Fruit fly (Drosophila melanogaster) whole organism, embryonic: ENCODE measurements around the gene CG43139.

Experiments
- Ada2b ChIP-seq: fragments of 200-800 bp; sonication (Bioruptor generic); IDR thresholded peaks from 2 replicates; pipeline ENCODE4 v1.3.6; 2022; ENCODE audit warnings: missing biosample characterization, missing genetic modification characterization
- Blimp-1 ChIP-seq: fragments of 200-800 bp; sonication (Bioruptor generic); optimal IDR thresholded peaks from 3 replicates; lab custom pipeline; 2018; ENCODE audit warnings: missing biosample characterization, missing genetic modification characterization, mild to moderate bottlenecking, moderate library complexity, missing genetic modification reagents
- CG10321 ChIP-seq: fragments of 200-800 bp; sonication (Bioruptor generic); IDR thresholded peaks from 2 replicates; pipeline ENCODE4 v1.3.6; 2022; ENCODE audit warnings: missing biosample characterization, missing genetic modification characterization
- CG11247 ChIP-seq: fragments of 200-800 bp; sonication (Bioruptor generic); IDR thresholded peaks from 2 replicates; pipeline ENCODE4 v1.3.6; 2022; ENCODE audit warnings: missing biosample characterization, missing genetic modification characterization
- CG11696 ChIP-seq: fragments of 200-800 bp; sonication (Bioruptor generic); IDR thresholded peaks from 2 replicates; pipeline ENCODE4 v1.3.6; 2022; ENCODE audit warnings: missing biosample characterization, missing genetic modification characterization
- CG13775 ChIP-seq: fragments of 200-800 bp; sonication (Bioruptor generic); optimal IDR thresholded peaks from 3 replicates; lab custom pipeline; 2017; ENCODE audit warnings: missing biosample characterization, mild to moderate bottlenecking, missing genetic modification characterization
- CG14441 ChIP-seq: fragments of 200-800 bp; sonication (Bioruptor generic); IDR thresholded peaks from 2 replicates; pipeline ENCODE4 v1.3.6; 2022; ENCODE audit warnings: missing biosample characterization, missing genetic modification characterization
- CG15073 ChIP-seq: fragments of 200-800 bp; sonication (Bioruptor generic); optimal IDR thresholded peaks from 2 replicates; lab custom pipeline; 2016; ENCODE audit warnings: missing biosample characterization, missing genetic modification characterization
- CG1529 ChIP-seq: fragments of 200-800 bp; sonication (Bioruptor generic); optimal IDR thresholded peaks from 3 replicates; lab custom pipeline; 2018; ENCODE audit warnings: missing biosample characterization, missing genetic modification characterization
- CG17361 ChIP-seq: fragments of 200-800 bp; sonication (Bioruptor generic); IDR thresholded peaks from 3 replicates; pipeline ENCODE4 v1.3.6; 2022; ENCODE audit warnings: missing biosample characterization, missing genetic modification characterization
- CG17829 ChIP-seq: fragments of 200-800 bp; optimal IDR thresholded peaks from 2 replicates; lab custom pipeline; 2019; ENCODE audit warnings: missing biosample characterization, mild to moderate bottlenecking, missing genetic modification characterization, moderate library complexity
- CG1832 ChIP-seq: fragments of 200-800 bp; sonication (Bioruptor generic); optimal IDR thresholded peaks from 2 replicates; lab custom pipeline; 2017; ENCODE audit warnings: missing biosample characterization, mild to moderate bottlenecking, missing genetic modification characterization, inconsistent platforms
- CG18599 ChIP-seq: fragments of 200-800 bp; sonication (Bioruptor generic); optimal IDR thresholded peaks from 3 replicates; lab custom pipeline; 2017; ENCODE audit warnings: missing biosample characterization, missing genetic modification characterization, mild to moderate bottlenecking, moderate library complexity, missing genetic modification reagents
- CG2199 ChIP-seq: fragments of 200-800 bp; sonication (Bioruptor generic); IDR thresholded peaks from 3 replicates; pipeline ENCODE4 v1.3.6; 2022; ENCODE audit warnings: missing biosample characterization, missing genetic modification characterization
- CG2678 ChIP-seq: fragments of 200-800 bp; sonication (Bioruptor generic); optimal IDR thresholded peaks from 3 replicates; lab custom pipeline; 2019; ENCODE audit warnings: missing biosample characterization, mild to moderate bottlenecking, missing genetic modification characterization, moderate library complexity
- CG30431 ChIP-seq: fragments of 200-800 bp; sonication (Bioruptor generic); optimal IDR thresholded peaks from 2 replicates; lab custom pipeline; 2017; ENCODE audit warnings: missing biosample characterization, missing genetic modification characterization
- CG33557 ChIP-seq: fragments of 200-800 bp; sonication (Bioruptor generic); optimal IDR thresholded peaks from 2 replicates; lab custom pipeline; 2019; ENCODE audit warnings: missing biosample characterization, mild to moderate bottlenecking, missing genetic modification characterization, moderate library complexity
- CG3838 ChIP-seq: fragments of 200-800 bp; sonication (Bioruptor generic); optimal IDR thresholded peaks from 3 replicates; lab custom pipeline; 2016; ENCODE audit warnings: missing biosample characterization, missing genetic modification characterization
- CG5245 ChIP-seq: fragments of 200-800 bp; sonication (Bioruptor generic); optimal IDR thresholded peaks from 3 replicates; lab custom pipeline; 2016; ENCODE audit warnings: missing biosample characterization, missing genetic modification characterization
- CG6765 ChIP-seq: fragments of 200-800 bp; sonication (Bioruptor generic); optimal IDR thresholded peaks from 3 replicates; lab custom pipeline; 2017; ENCODE audit warnings: missing biosample characterization, mild to moderate bottlenecking, missing genetic modification characterization
- CG7372 ChIP-seq: fragments of 200-800 bp; sonication (Bioruptor generic); IDR thresholded peaks from 2 replicates; pipeline ENCODE4 v1.3.6; 2022; ENCODE audit warnings: missing biosample characterization, missing genetic modification characterization
- CG7556 ChIP-seq: fragments of 200-800 bp; sonication (Bioruptor generic); optimal IDR thresholded peaks from 2 replicates; lab custom pipeline; 2017; ENCODE audit warnings: missing biosample characterization, mild to moderate bottlenecking, missing genetic modification characterization
- CG7745 ChIP-seq: fragments of 200-800 bp; sonication (Bioruptor generic); optimal IDR thresholded peaks from 2 replicates; lab custom pipeline; 2018; ENCODE audit warnings: missing biosample characterization, mild to moderate bottlenecking, missing genetic modification characterization, moderate library complexity
- CG8359 ChIP-seq: fragments of 200-800 bp; sonication (Bioruptor generic); optimal IDR thresholded peaks from 2 replicates; lab custom pipeline; 2017; ENCODE audit warnings: missing biosample characterization, mild to moderate bottlenecking, missing genetic modification characterization, borderline replicate concordance
- CG8388 ChIP-seq: fragments of 200-800 bp; sonication (Bioruptor generic); optimal IDR thresholded peaks from 2 replicates; lab custom pipeline; 2019; ENCODE audit warnings: missing biosample characterization, mild to moderate bottlenecking, missing genetic modification characterization, moderate library complexity
- CG9215 ChIP-seq: fragments of 200-800 bp; sonication (Bioruptor generic); IDR thresholded peaks from 2 replicates; pipeline ENCODE4 v1.3.6; 2022; ENCODE audit warnings: missing biosample characterization, missing genetic modification characterization
- CHES-1-like ChIP-seq: fragments of 200-800 bp; sonication (Bioruptor generic); optimal IDR thresholded peaks from 2 replicates; lab custom pipeline; 2016; ENCODE audit warnings: missing biosample characterization, missing genetic modification characterization
- Dad ChIP-seq: fragments of 200-800 bp; sonication (Bioruptor generic); optimal IDR thresholded peaks from 3 replicates; lab custom pipeline; 2016; ENCODE audit warnings: missing biosample characterization, missing genetic modification characterization
- Ets65A ChIP-seq: fragments of 200-800 bp; sonication (Bioruptor generic); peaks from one replicate; lab custom pipeline; 2016; ENCODE audit warnings: missing biosample characterization, missing genetic modification characterization
- Fer1 ChIP-seq: fragments of 200-800 bp; sonication (Bioruptor generic); optimal IDR thresholded peaks from 2 replicates; lab custom pipeline; 2017; ENCODE audit warnings: missing biosample characterization, mild to moderate bottlenecking, missing genetic modification characterization
- Hand ChIP-seq: fragments of 200-800 bp; sonication (Bioruptor generic); optimal IDR thresholded peaks from 2 replicates; lab custom pipeline; 2017; ENCODE audit warnings: mild to moderate bottlenecking, missing biosample characterization, missing genetic modification reagents, missing genetic modification characterization
- Med ChIP-seq: fragments of 200-800 bp; sonication (Bioruptor generic); peaks from one replicate; lab custom pipeline; 2016; ENCODE audit warnings: missing biosample characterization, missing genetic modification characterization, mild to moderate bottlenecking, inconsistent platforms, moderate library complexity
- Neu2 ChIP-seq: fragments of 200-800 bp; sonication (Bioruptor generic); optimal IDR thresholded peaks from 3 replicates; lab custom pipeline; 2016; ENCODE audit warnings: missing biosample characterization, missing genetic modification characterization, borderline replicate concordance
- Nf-YB ChIP-seq: fragments of 200-800 bp; sonication (Bioruptor generic); optimal IDR thresholded peaks from 3 replicates; lab custom pipeline; 2019; ENCODE audit warnings: missing biosample characterization, mild to moderate bottlenecking, missing genetic modification characterization, moderate library complexity
- Rfx ChIP-seq: fragments of 200-800 bp; sonication (Bioruptor generic); IDR thresholded peaks from 2 replicates; pipeline ENCODE4 v1.3.6; 2022; ENCODE audit warnings: missing biosample characterization, missing genetic modification characterization
- Sin3A ChIP-seq: fragments of >200 bp; optimal IDR thresholded peaks from 2 replicates; lab custom pipeline; 2018
- Sox100B ChIP-seq: fragments of 200-800 bp; sonication (Bioruptor generic); optimal IDR thresholded peaks from 3 replicates; lab custom pipeline; 2018; ENCODE audit warnings: missing biosample characterization, mild to moderate bottlenecking, missing genetic modification characterization
- Spps ChIP-seq: fragments of 200-800 bp; sonication (Bioruptor generic); optimal IDR thresholded peaks from 2 replicates; lab custom pipeline; 2018; ENCODE audit warnings: missing biosample characterization, mild to moderate bottlenecking, missing genetic modification characterization
- amos ChIP-seq: fragments of 200-800 bp; sonication (Bioruptor generic); IDR thresholded peaks from 2 replicates; pipeline ENCODE4 v1.3.6; 2022; ENCODE audit warnings: missing biosample characterization, missing genetic modification characterization; ENCODE audit not compliant: partially characterized antibody
- corto ChIP-seq: fragments of 200-800 bp; sonication (Bioruptor generic); optimal IDR thresholded peaks from 2 replicates; lab custom pipeline; 2016; ENCODE audit warnings: missing biosample characterization, mild to moderate bottlenecking, missing genetic modification characterization, moderate library complexity
- dati ChIP-seq: fragments of 200-800 bp; sonication (Bioruptor generic); IDR thresholded peaks from 2 replicates; pipeline ENCODE4 v1.3.6; 2022; ENCODE audit warnings: missing biosample characterization, missing genetic modification characterization
- hth ChIP-seq: fragments of >200 bp; optimal IDR thresholded peaks from 2 replicates; lab custom pipeline; 2017; ENCODE audit warnings: inconsistent platforms
- ind ChIP-seq: fragments of 200-800 bp; sonication (Bioruptor generic); optimal IDR thresholded peaks from 3 replicates; lab custom pipeline; 2016; ENCODE audit warnings: missing biosample characterization, missing genetic modification characterization
- nerfin-2 ChIP-seq: fragments of 200-800 bp; sonication (Bioruptor generic); IDR thresholded peaks from 2 replicates; pipeline ENCODE4 v1.3.6; 2022; ENCODE audit warnings: missing biosample characterization, missing genetic modification characterization; ENCODE audit not compliant: partially characterized antibody
- pan ChIP-seq, 4 experiments: fragments of >200 bp in 3 of 4; fragments of 200-800 bp in 1 of 4; sonication (Bioruptor generic) in 1 of 4; optimal IDR thresholded peaks in 3 of 4; IDR thresholded peaks in 1 of 4; 2 replicates each; pipeline versions ENCODE4 v1.3.6 to Lab custom; 2017 to 2022; ENCODE audit warnings: missing biosample characterization in 2 of 4, missing genetic modification characterization in 2 of 4, mixed read lengths in 1 of 4
- pzg ChIP-seq: fragments of 200-800 bp; sonication (Bioruptor generic); optimal IDR thresholded peaks from 3 replicates; lab custom pipeline; 2018; ENCODE audit warnings: missing biosample characterization, mild to moderate bottlenecking, missing genetic modification characterization, moderate library complexity
- ro ChIP-seq: fragments of 200-800 bp; sonication (Bioruptor generic); IDR thresholded peaks from 2 replicates; pipeline ENCODE4 v1.3.6; 2022; ENCODE audit warnings: missing biosample characterization, missing genetic modification characterization
- sens-2 ChIP-seq: fragments of 200-800 bp; sonication (Bioruptor generic); IDR thresholded peaks from 2 replicates; pipeline ENCODE4 v1.3.6; 2022; ENCODE audit warnings: missing biosample characterization, missing genetic modification characterization
- ttk ChIP-seq: fragments of 200-800 bp; sonication (Bioruptor generic); IDR thresholded peaks from 2 replicates; pipeline ENCODE4 v2.1.2; 2022; ENCODE audit warnings: missing biosample characterization, missing genetic modification characterization
- usp ChIP-seq: fragments of >200 bp; optimal IDR thresholded peaks from 2 replicates; lab custom pipeline; 2017; ENCODE audit warnings: missing biosample characterization, missing genetic modification characterization
- wek ChIP-seq: fragments of 200-800 bp; sonication (Bioruptor generic); optimal IDR thresholded peaks from 3 replicates; lab custom pipeline; 2018; ENCODE audit warnings: missing biosample characterization, mild to moderate bottlenecking, missing genetic modification characterization, moderate library complexity

Gene CG43139

DNA sequence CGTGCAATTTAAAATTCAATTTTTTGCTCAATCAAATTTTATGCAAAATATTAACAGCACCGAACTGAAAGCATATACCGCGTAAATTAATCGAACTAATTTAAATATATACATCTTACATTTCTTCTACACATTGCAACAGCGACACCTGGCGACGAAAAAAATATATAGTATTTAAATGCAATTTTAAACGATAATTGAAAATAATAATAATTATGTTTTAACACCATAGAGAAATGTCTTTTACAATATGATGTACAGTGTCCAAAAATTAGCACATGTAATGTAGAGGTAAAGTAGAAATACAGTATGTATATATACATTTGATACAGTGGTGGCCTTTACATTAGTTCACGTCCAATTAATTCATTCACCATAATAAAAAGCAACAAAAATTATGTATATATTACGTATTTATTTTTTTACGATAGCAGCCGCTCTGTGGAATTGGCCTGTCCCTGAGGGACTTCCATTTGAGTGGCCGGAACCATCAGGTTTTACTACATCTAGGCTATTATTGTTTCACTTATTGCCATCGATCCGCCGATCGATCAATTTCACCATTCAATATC is 45.6 kb upstream of the CG43139 start (continued):
- TF ChIP-seq Sin3A (lab: Kevin White, UChicago) (no peak), CG14441 (GFP tag; lab: Robert Waterston, UW) (0 out of 2 replicates have a peak, but pooled peaks have one; percentile 15), Nf-YB (no peak), CG2678 (no peak), dati (GFP tag; lab: Robert Waterston, UW) (no peak), Hand (GFP tag; lab: Kevin White, UChicago) (no peak), CG13775 (GFP tag; lab: Kevin White, UChicago) (no peak), ind (GFP tag; lab: Kevin White, UChicago) (no peak), CG8388 (GFP tag; lab: Kevin White, UChicago) (no peak), CG8359 (GFP tag; lab: Kevin White, UChicago) (no peak), CG7372 (no peak), CG18599 (GFP tag; lab: Kevin White, UChicago) (no peak), CG7745 (tag; lab: Kevin White, UChicago) (no peak), wek (GFP tag; lab: Kevin White, UChicago) (no peak), hth (lab: Kevin White, UChicago) (no peak), Fer1 (GFP tag; lab: Kevin White, UChicago) (no peak), CG11696 (no peak), Spps (tag; lab: Kevin White, UChicago) (no peak), CG3838 (no peak), CG5245 (GFP tag; lab: Kevin White, UChicago) (no peak), CHES-1-like (GFP tag; lab: Kevin White, UChicago) (no peak), nerfin-2 (GFP tag; lab: Robert Waterston, UW) (no peak), Neu2 (GFP tag; lab: Kevin White, UChicago) (no peak), pzg (GFP tag; lab: Kevin White, UChicago) (no peak), CG33557 (GFP tag; lab: Kevin White, UChicago) (no peak), Ets65A (no peak), usp (GFP tag; lab: Kevin White, UChicago) (no peak), Sox100B (no peak), corto (GFP tag; lab: Kevin White, UChicago) (no peak), Dad (GFP tag; lab: Kevin White, UChicago) (no peak), CG7556 (GFP tag; lab: Kevin White, UChicago) (no peak), CG9215 (GFP tag; lab: Robert Waterston, UW) (no peak), pan (optimal IDR thresholded peaks at IDR 0.05; lab: Kevin White, UChicago) (no peak), pan (GFP tag; optimal IDR thresholded peaks at IDR 0.05 in 1 of 2, IDR thresholded peaks at IDR 0.05 in 1 of 2) (peak in 1 of 2 experiments; percentile 13), CG11247 (no peak), Rfx (GFP tag; lab: Robert Waterston, UW) (peak; percentile 23; the same call in 1 of the 2 replicates), CG10321 (GFP tag; lab: Robert Waterston, UW) (no peak), sens-2 (GFP tag; lab: Robert Waterston, UW) (no peak), Blimp-1 (no peak), amos (peak; percentile 69), CG15073 (GFP tag; lab: Kevin White, UChicago) (peak; percentile 96), Ada2b (GFP tag; lab: Robert Waterston, UW) (0 out of 2 replicates have a peak, but pooled peaks have one; percentile 15), CG17829 (tag; lab: Kevin White, UChicago) (no peak), CG30431 (GFP tag; lab: Kevin White, UChicago) (no peak), CG1832 (GFP tag; lab: Kevin White, UChicago) (no peak), Med (GFP tag; lab: Kevin White, UChicago) (no peak), CG2199 (GFP tag; lab: Robert Waterston, UW) (no peak), CG1529 (GFP tag; lab: Kevin White, UChicago) (no peak), CG17361 (GFP tag; lab: Robert Waterston, UW) (no peak), ro (GFP tag; lab: Robert Waterston, UW) (no peak), ttk (GFP tag; lab: Robert Waterston, UW) (no peak), CG6765 (no peak)
